Worm (Caenorhabditis elegans) whole organism, L4 larva: ENCODE measurements around the gene M02E1.3.
A peak's percentile ranks its signal among the peaks of the same experiment; 100 is the strongest.
"Not testable (repeated sequence)": the region's sequence is repeated elsewhere in the genome, so short reads cannot be mapped to it uniquely, and the experiment has no call there.

Experiments
- D1046.2 ChIP-seq: fragments of 200-800 bp; sonication (Bioruptor generic); IDR thresholded peaks from 2 replicates; pipeline ENCODE4 v1.3.6; 2022; ENCODE audit warnings: missing genetic modification characterization, missing compliant biosample characterization
- F10B5.3 ChIP-seq: sonication (generic microtip); optimal IDR thresholded peaks from 2 replicates; lab custom pipeline; 2016; ENCODE audit warnings: mild to moderate bottlenecking, missing genetic modification characterization, missing compliant biosample characterization
- R02D3.7 ChIP-seq: fragments of 150-350 bp; sonication (generic microtip); optimal IDR thresholded peaks from 3 replicates; lab custom pipeline; 2014; ENCODE audit warnings: missing biosample characterization, missing genetic modification characterization
- Y48G9A.11 ChIP-seq: fragments of 200-800 bp; sonication (Bioruptor generic); IDR thresholded peaks from 2 replicates; pipeline ENCODE4 v1.3.6; 2022; ENCODE audit warnings: missing genetic modification reagents, missing genetic modification characterization, missing compliant biosample characterization
- Y75B8A.6 ChIP-seq: fragments of 200-800 bp; sonication (Bioruptor generic); IDR thresholded peaks from 2 replicates; pipeline ENCODE4 v1.3.6; 2022; ENCODE audit warnings: missing genetic modification reagents, missing genetic modification characterization, missing compliant biosample characterization
- ZK337.2 ChIP-seq: fragments of 200-800 bp; sonication (Bioruptor generic); IDR thresholded peaks from 2 replicates; pipeline ENCODE4 v1.3.6; 2022; ENCODE audit warnings: missing genetic modification reagents, missing genetic modification characterization, missing compliant biosample characterization
- attf-4 ChIP-seq: sonication (generic microtip); optimal IDR thresholded peaks from 3 replicates; lab custom pipeline; 2017; ENCODE audit warnings: missing biosample characterization, missing genetic modification characterization
- ceh-28 ChIP-seq: fragments of 150-350 bp; optimal IDR thresholded peaks from 2 replicates; lab custom pipeline; 2014; ENCODE audit warnings: missing biosample characterization, missing genetic modification reagents, missing genetic modification characterization
- ceh-62 ChIP-seq: sonication (generic microtip); optimal IDR thresholded peaks from 2 replicates; lab custom pipeline; 2017; ENCODE audit warnings: missing biosample characterization, missing genetic modification characterization
- ces-1 ChIP-seq: fragments of 150-350 bp; sonication (generic microtip); optimal IDR thresholded peaks from 4 replicates; lab custom pipeline; 2014; ENCODE audit warnings: missing biosample characterization, missing genetic modification reagents, missing genetic modification characterization
- ctbp-1 ChIP-seq: fragments of 200-800 bp; sonication (Bioruptor generic); IDR thresholded peaks from 2 replicates; pipeline ENCODE4 v1.3.6; 2022; ENCODE audit warnings: missing genetic modification reagents, missing genetic modification characterization, missing compliant biosample characterization
- dmd-6 ChIP-seq: fragments of 200-800 bp; sonication (Bioruptor generic); IDR thresholded peaks from 2 replicates; pipeline ENCODE4 v1.3.6; 2022; ENCODE audit warnings: missing genetic modification reagents, missing genetic modification characterization, missing compliant biosample characterization
- dmd-8 ChIP-seq: fragments of 200-800 bp; sonication (Bioruptor generic); IDR thresholded peaks from 2 replicates; pipeline ENCODE4 v1.3.6; 2022; ENCODE audit warnings: missing genetic modification characterization, missing compliant biosample characterization
- dpl-1 ChIP-seq: fragments of 150-350 bp; optimal IDR thresholded peaks from 2 replicates; lab custom pipeline; 2014; ENCODE audit warnings: missing biosample characterization, missing genetic modification reagents, missing genetic modification characterization
- dve-1 ChIP-seq: sonication (generic microtip); optimal IDR thresholded peaks from 2 replicates; lab custom pipeline; 2017; ENCODE audit warnings: antibody characterized with exemption, mild to moderate bottlenecking, missing genetic modification characterization, missing compliant biosample characterization; ENCODE audit not compliant: insufficient read depth
- egl-27 ChIP-seq: sonication (generic microtip); optimal IDR thresholded peaks from 3 replicates; lab custom pipeline; 2017; ENCODE audit warnings: missing biosample characterization, missing genetic modification reagents, missing genetic modification characterization
- egl-43 ChIP-seq: fragments of 200-800 bp; sonication (Bioruptor generic); IDR thresholded peaks from 2 replicates; pipeline ENCODE4 v1.3.6; 2022; ENCODE audit warnings: missing genetic modification reagents, missing genetic modification characterization, missing compliant biosample characterization
- fkh-10 ChIP-seq: fragments of 150-350 bp; optimal IDR thresholded peaks from 2 replicates; lab custom pipeline; 2014; ENCODE audit warnings: missing biosample characterization, missing genetic modification reagents, missing genetic modification characterization
- gei-8 ChIP-seq: fragments of 200-800 bp; sonication (Bioruptor generic); optimal IDR thresholded peaks from 2 replicates; lab custom pipeline; 2018; ENCODE audit warnings: mild to moderate bottlenecking, missing genetic modification characterization, missing compliant biosample characterization
- hif-1 ChIP-seq, 2 experiments: sonication (generic microtip); optimal IDR thresholded peaks; 2 replicates each; lab custom pipeline; 2016 to 2017; ENCODE audit warnings: missing compliant biosample characterization in 2 of 2, missing genetic modification characterization in 2 of 2, missing genetic modification reagents in 2 of 2, missing genotype in 2 of 2, mild to moderate bottlenecking in 1 of 2
- jun-1 ChIP-seq: fragments of 150-350 bp; optimal IDR thresholded peaks from 2 replicates; lab custom pipeline; 2014; ENCODE audit warnings: missing biosample characterization, missing genetic modification reagents, missing genetic modification characterization
- lin-1 ChIP-seq: fragments of 200-800 bp; sonication (Bioruptor generic); IDR thresholded peaks from 2 replicates; pipeline ENCODE4 v1.3.6; 2022; ENCODE audit warnings: missing genetic modification reagents, missing genetic modification characterization, missing compliant biosample characterization
- lsy-2 ChIP-seq, 2 experiments: fragments of 150-350 bp in 1 of 2; sonication (generic microtip) in 1 of 2; optimal IDR thresholded peaks; 2 replicates each; lab custom pipeline; 2014 to 2017; ENCODE audit warnings: missing biosample characterization in 2 of 2, missing genetic modification characterization in 2 of 2
- mdt-29 ChIP-seq: fragments of 200-800 bp; sonication (Bioruptor generic); IDR thresholded peaks from 2 replicates; pipeline ENCODE4 v1.3.6; 2022; ENCODE audit warnings: missing genetic modification reagents, missing genetic modification characterization, missing compliant biosample characterization
- mep-1 ChIP-seq: fragments of 150-350 bp; sonication (generic microtip); optimal IDR thresholded peaks from 3 replicates; lab custom pipeline; 2014; ENCODE audit warnings: missing biosample characterization, missing genetic modification characterization
- mxl-2 ChIP-seq: fragments of 200-800 bp; sonication (Bioruptor generic); conservative IDR thresholded peaks from 2 replicates; pipeline ENCODE4 v1.3.6; 2022; ENCODE audit warnings: missing genetic modification reagents, missing genetic modification characterization, missing compliant biosample characterization
- nhr-10 ChIP-seq: fragments of 150-350 bp; optimal IDR thresholded peaks from 2 replicates; lab custom pipeline; 2014; ENCODE audit warnings: missing biosample characterization, missing genetic modification characterization
- nhr-11 ChIP-seq: fragments of 150-350 bp; optimal IDR thresholded peaks from 2 replicates; lab custom pipeline; 2014; ENCODE audit warnings: missing biosample characterization, missing genetic modification characterization
- nhr-111 ChIP-seq: fragments of 200-800 bp; sonication (Bioruptor generic); optimal IDR thresholded peaks from 2 replicates; lab custom pipeline; 2018; ENCODE audit warnings: mild to moderate bottlenecking, missing genetic modification characterization, missing compliant biosample characterization
- nhr-25 ChIP-seq: sonication (generic microtip); optimal IDR thresholded peaks from 2 replicates; lab custom pipeline; 2017; ENCODE audit warnings: missing genetic modification characterization, mild to moderate bottlenecking, missing compliant biosample characterization, antibody characterized with exemption, moderate library complexity, borderline replicate concordance; ENCODE audit not compliant: insufficient read depth
- nhr-6 ChIP-seq: fragments of 150-350 bp; optimal IDR thresholded peaks from 2 replicates; lab custom pipeline; 2014; ENCODE audit warnings: missing biosample characterization, missing genetic modification characterization
- nhr-76 ChIP-seq: fragments of 150-350 bp; optimal IDR thresholded peaks from 2 replicates; lab custom pipeline; 2014; ENCODE audit warnings: missing biosample characterization, missing genetic modification characterization
- nhr-77 ChIP-seq: fragments of 150-350 bp; optimal IDR thresholded peaks from 2 replicates; lab custom pipeline; 2014; ENCODE audit warnings: missing biosample characterization, missing genetic modification characterization
- pha-4 ChIP-seq, 2 experiments: fragments of 150-350 bp in 1 of 2; fragments of 200-800 bp in 1 of 2; sonication (Bioruptor generic) in 1 of 2; IDR thresholded peaks in 1 of 2; optimal IDR thresholded peaks in 1 of 2; 2 replicates each; pipeline versions ENCODE4 v1.3.6 to Lab custom; 2014 to 2022; ENCODE audit warnings: missing genetic modification characterization in 2 of 2, missing genetic modification reagents in 2 of 2, missing biosample characterization in 1 of 2, missing compliant biosample characterization in 1 of 2
- rbr-2 ChIP-seq: sonication (generic microtip); optimal IDR thresholded peaks from 2 replicates; lab custom pipeline; 2016; ENCODE audit warnings: missing genotype, missing genetic modification characterization, missing compliant biosample characterization
- sdz-12 ChIP-seq: fragments of 200-800 bp; sonication (Bioruptor generic); optimal IDR thresholded peaks from 2 replicates; lab custom pipeline; 2018; ENCODE audit warnings: mild to moderate bottlenecking, missing genetic modification characterization, missing compliant biosample characterization
- set-16 ChIP-seq: fragments of 200-800 bp; sonication (Bioruptor generic); IDR thresholded peaks from 2 replicates; pipeline ENCODE4 v1.3.6; 2022; ENCODE audit warnings: missing genetic modification reagents, missing genetic modification characterization, missing compliant biosample characterization
- skn-1 ChIP-seq: fragments of 150-350 bp; optimal IDR thresholded peaks from 2 replicates; lab custom pipeline; 2014; ENCODE audit warnings: missing biosample characterization, missing genetic modification characterization
- snpc-4 ChIP-seq: fragments of 150-350 bp; optimal IDR thresholded peaks from 2 replicates; lab custom pipeline; 2014; ENCODE audit warnings: missing biosample characterization, missing genetic modification characterization
- spr-1 ChIP-seq: sonication (generic microtip); optimal IDR thresholded peaks from 2 replicates; lab custom pipeline; 2016; ENCODE audit warnings: mild to moderate bottlenecking, missing genetic modification characterization, missing compliant biosample characterization
- tag-97 ChIP-seq: fragments of 200-800 bp; sonication (Bioruptor generic); IDR thresholded peaks from 2 replicates; pipeline ENCODE4 v1.3.6; 2022; ENCODE audit warnings: missing genetic modification characterization, missing compliant biosample characterization
- tra-1 ChIP-seq: fragments of 200-800 bp; sonication (Bioruptor generic); IDR thresholded peaks from 2 replicates; pipeline ENCODE4 v1.3.6; 2022; ENCODE audit warnings: missing genetic modification reagents, missing genetic modification characterization, missing compliant biosample characterization
- unc-39 ChIP-seq: sonication (generic microtip); optimal IDR thresholded peaks from 2 replicates; lab custom pipeline; 2017; ENCODE audit warnings: missing biosample characterization, missing genetic modification characterization
- vab-7 ChIP-seq: fragments of 200-800 bp; sonication (Bioruptor generic); IDR thresholded peaks from 2 replicates; pipeline ENCODE4 v1.3.6; 2022; ENCODE audit warnings: missing genetic modification reagents, missing genetic modification characterization, missing compliant biosample characterization
- zag-1 ChIP-seq: fragments of 150-350 bp; optimal IDR thresholded peaks from 2 replicates; lab custom pipeline; 2014; ENCODE audit warnings: missing biosample characterization, missing genetic modification characterization
- zfp-2 ChIP-seq: sonication (generic microtip); optimal IDR thresholded peaks from 2 replicates; lab custom pipeline; 2016; ENCODE audit warnings: mild to moderate bottlenecking, missing genetic modification characterization, missing compliant biosample characterization
- zip-11 ChIP-seq: fragments of 200-800 bp; sonication (Bioruptor generic); IDR thresholded peaks from 2 replicates; pipeline ENCODE4 v1.3.6; 2022; ENCODE audit warnings: missing genetic modification characterization, missing compliant biosample characterization
- zip-2 ChIP-seq: fragments of 150-350 bp; optimal IDR thresholded peaks from 2 replicates; lab custom pipeline; 2014; ENCODE audit warnings: missing biosample characterization, missing genetic modification characterization

M02E1.3 gene

DNA sequence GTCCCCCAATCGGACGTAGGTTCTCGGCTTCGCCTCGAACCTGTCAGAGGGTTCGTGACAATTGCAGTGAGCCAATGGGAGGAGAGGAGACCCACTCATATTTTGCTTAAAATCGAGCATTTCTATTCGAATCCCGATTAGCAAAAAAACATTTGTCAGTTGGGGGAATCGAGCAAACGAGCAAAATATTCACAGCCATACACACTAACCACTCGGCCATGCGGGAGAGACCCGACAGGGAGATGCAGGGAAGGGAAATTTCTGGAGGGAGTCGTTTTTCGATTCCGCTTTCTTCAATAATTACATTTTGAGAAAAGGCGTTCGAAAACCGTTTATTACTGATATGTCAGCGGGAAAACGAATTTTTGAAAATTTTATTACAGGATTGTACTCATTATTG, 29.1 kb downstream of the M02E1.3 start (continued):
- 0 out of 2 replicates have a peak, but pooled peaks have one; percentile 54 for TF ChIP-seq Y48G9A.11
- TF ChIP-seq pha-4 (GFP tag; IDR thresholded peaks at IDR 0.05; lab: Robert Waterston, UW) = peak; percentile 85
- not testable (repeated sequence) for TF ChIP-seq pha-4 (tag; optimal IDR thresholded peaks at IDR 0.05; lab: Kevin White, UChicago)
- TF ChIP-seq Y75B8A.6 (GFP tag; lab: Robert Waterston, UW) = 0 out of 2 replicates have a peak, but pooled peaks have one; percentile 54

DNA sequence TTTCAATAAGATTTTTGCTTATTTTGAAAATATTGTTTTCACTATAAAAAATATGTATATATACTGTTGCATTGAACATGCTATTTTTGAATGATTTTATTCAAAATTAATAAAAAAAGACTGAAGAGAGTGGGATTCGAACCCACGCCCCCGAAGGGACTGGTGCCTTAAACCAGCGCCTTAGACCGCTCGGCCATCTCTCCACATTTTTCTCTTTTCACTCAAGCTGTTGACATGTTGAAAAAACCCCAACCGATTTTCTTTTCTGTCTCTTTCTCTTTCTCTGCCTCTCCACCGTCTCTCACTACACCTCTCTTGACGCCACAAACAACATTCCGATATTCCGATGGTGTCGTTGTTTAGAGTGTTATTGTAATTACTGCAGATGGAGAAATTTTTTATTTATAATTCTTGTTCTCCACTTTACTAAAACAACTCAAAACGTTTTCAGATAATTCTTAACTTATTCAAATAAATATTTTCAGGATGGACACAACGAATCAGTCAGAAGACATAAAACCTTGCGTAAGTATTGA, 30.9 kb downstream of the M02E1.3 start, which contains the start of gene sor-3:
Gene sor-3 (plus strand): TSS at position 486 of the 536 bp plus-strand sequence.
- peak; percentile 72 for TF ChIP-seq nhr-11 (tag; lab: Kevin White, UChicago)
- no peak for TF ChIP-seq snpc-4 (tag; lab: Kevin White, UChicago)
- TF ChIP-seq hif-1 (tag; optimal IDR thresholded peaks at IDR 0.05; lab: Kevin White, UChicago) = peak in 1 of 2 experiments; percentile 74
- TF ChIP-seq nhr-77 (tag; lab: Kevin White, UChicago) = peak; percentile 82
- TF ChIP-seq ZK337.2 = peak; percentile 63
- TF ChIP-seq sdz-12 = peak; percentile 72
- peak; percentile 74 for TF ChIP-seq nhr-111 (GFP tag; lab: Kevin White, UChicago)
- TF ChIP-seq dve-1 (tag; lab: Kevin White, UChicago) = peak; percentile 86
- peak; percentile 42 for TF ChIP-seq jun-1 (tag; lab: Kevin White, UChicago)
- peak; percentile 88 for TF ChIP-seq D1046.2
- peak; percentile 77 for TF ChIP-seq dmd-6
- TF ChIP-seq mep-1 (tag; lab: Kevin White, UChicago) = peak; percentile 95
- TF ChIP-seq skn-1 (tag; lab: Kevin White, UChicago) = no peak
- TF ChIP-seq lsy-2 (tag; optimal IDR thresholded peaks at IDR 0.05; lab: Kevin White, UChicago) = peak; percentile 43 to 87
- TF ChIP-seq lin-1 (GFP tag; lab: Robert Waterston, UW) = peak; percentile 90
- peak; percentile 82 for TF ChIP-seq nhr-6 (tag; lab: Kevin White, UChicago)
- no peak for TF ChIP-seq ceh-28 (tag; lab: Kevin White, UChicago)
- peak; percentile 70 for TF ChIP-seq F10B5.3 (tag; lab: Kevin White, UChicago)
- peak; percentile 76 for TF ChIP-seq mxl-2 (GFP tag; lab: Robert Waterston, UW)
- TF ChIP-seq zag-1 (tag; lab: Kevin White, UChicago) = no peak
- peak; percentile 35 for TF ChIP-seq dpl-1 (GFP tag; lab: Kevin White, UChicago)
- TF ChIP-seq dmd-8 (GFP tag; lab: Robert Waterston, UW) = peak; percentile 91
- TF ChIP-seq nhr-76 (tag; lab: Kevin White, UChicago) = no peak
- no peak for TF ChIP-seq unc-39 (tag; lab: Kevin White, UChicago)
- TF ChIP-seq mdt-29 = 0 out of 2 replicates have a peak, but pooled peaks have one; percentile 9
- peak; percentile 94 for TF ChIP-seq egl-43
- TF ChIP-seq tra-1 (GFP tag; lab: Robert Waterston, UW) = peak; percentile 81
- TF ChIP-seq zfp-2 = peak; percentile 58
- TF ChIP-seq egl-27 (tag; lab: Kevin White, UChicago) = no peak
- TF ChIP-seq nhr-25 (tag; lab: Kevin White, UChicago) = peak; percentile 66
- peak; percentile 95 for TF ChIP-seq pha-4 (GFP tag; IDR thresholded peaks at IDR 0.05; lab: Robert Waterston, UW)
- TF ChIP-seq pha-4 (tag; optimal IDR thresholded peaks at IDR 0.05; lab: Kevin White, UChicago) = no peak
- peak; percentile 83 for TF ChIP-seq ctbp-1 (GFP tag; lab: Robert Waterston, UW)
- TF ChIP-seq zip-2 (tag; lab: Kevin White, UChicago) = peak; percentile 28
- no peak for TF ChIP-seq ceh-62 (tag; lab: Kevin White, UChicago)
- peak; percentile 82 for TF ChIP-seq fkh-10 (GFP tag; lab: Kevin White, UChicago)
- TF ChIP-seq ces-1 (GFP tag; lab: Kevin White, UChicago) = peak; percentile 43
- TF ChIP-seq nhr-10 (tag; lab: Kevin White, UChicago) = no peak
- TF ChIP-seq spr-1 (tag; lab: Kevin White, UChicago) = peak; percentile 75
- TF ChIP-seq rbr-2 (tag; lab: Kevin White, UChicago) = no peak
- TF ChIP-seq vab-7 (GFP tag; lab: Robert Waterston, UW) = peak; percentile 93
- TF ChIP-seq zip-11 (GFP tag; lab: Robert Waterston, UW) = peak; percentile 74; the same call in 1 of the 2 replicates
- peak; percentile 24 for TF ChIP-seq gei-8 (GFP tag; lab: Kevin White, UChicago)
- no peak for TF ChIP-seq R02D3.7 (tag; lab: Kevin White, UChicago)
- TF ChIP-seq attf-4 = no peak
- TF ChIP-seq tag-97 = no peak
- no peak for TF ChIP-seq set-16 (GFP tag; lab: Robert Waterston, UW)
